Worm (Caenorhabditis elegans) whole organism, mixed stage, embryonic: ENCODE results near the gene C17H12.8.

ENCODE experiments used
- nhr-12 ChIP-seq: fragments of 150-350 bp; optimal IDR thresholded peaks from 2 replicates; lab custom pipeline; 2014; ENCODE audit warnings: missing biosample characterization, missing genetic modification characterization
- snpc-4 ChIP-seq: fragments of 150-350 bp; optimal IDR thresholded peaks from 2 replicates; lab custom pipeline; 2014; ENCODE audit warnings: missing biosample characterization, missing genetic modification characterization
- sptf-1 ChIP-seq: sonication (generic microtip); optimal IDR thresholded peaks from 2 replicates; lab custom pipeline; 2017; ENCODE audit warnings: mild to moderate bottlenecking, missing genetic modification characterization, moderate library complexity, missing compliant biosample characterization
- unc-120 ChIP-seq: sonication (generic microtip); optimal IDR thresholded peaks from 2 replicates; lab custom pipeline; 2017; ENCODE audit warnings: missing genetic modification characterization, missing compliant biosample characterization; ENCODE audit not compliant: poor library complexity, severe bottlenecking
- unc-62 ChIP-seq: fragments of 150-350 bp; optimal IDR thresholded peaks from 2 replicates; lab custom pipeline; 2014; ENCODE audit warnings: missing biosample characterization, missing genetic modification reagents, missing genetic modification characterization

DNA sequence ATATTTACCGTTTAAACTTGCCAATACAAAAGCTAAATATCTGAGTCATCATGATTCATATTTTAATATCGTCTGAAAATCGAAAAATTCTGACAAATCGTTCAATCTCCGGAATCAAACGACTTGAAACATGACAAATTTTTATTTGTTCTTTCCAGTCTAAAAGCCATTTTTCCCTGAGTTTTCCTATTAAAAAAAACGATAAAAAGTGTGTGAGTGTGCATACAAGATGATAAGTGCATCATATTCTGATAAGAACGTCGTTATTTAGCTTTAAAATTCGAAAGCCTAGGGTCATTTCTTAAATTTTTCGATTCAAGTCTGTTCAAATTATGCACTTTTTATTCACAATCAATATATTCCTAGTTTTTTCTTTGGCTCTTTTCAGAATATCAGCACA lies 11.4 kb downstream of the C17H12.8 start, which contains the start of gene H20E11.1:
- no peak for TF ChIP-seq unc-62 (GFP tag; lab: Kevin White, UChicago)
- no peak for TF ChIP-seq unc-120 (tag; lab: Kevin White, UChicago)
- TF ChIP-seq sptf-1 (tag; lab: Kevin White, UChicago), result no peak
- TF ChIP-seq snpc-4 (tag; lab: Kevin White, UChicago), result no peak
- no peak for TF ChIP-seq nhr-12 (tag; lab: Kevin White, UChicago)
